Fruit fly (Drosophila melanogaster) whole organism, prepupa: ENCODE measurements around the gene CG46308.

Source experiments
- Blimp-1 ChIP-seq: fragments of 200-800 bp; sonication (Bioruptor generic); optimal IDR thresholded peaks from 3 replicates; lab custom pipeline; 2017; ENCODE audit warnings: missing biosample characterization, missing genetic modification characterization, mild to moderate bottlenecking, moderate library complexity, missing genetic modification reagents
- CG10669 ChIP-seq: fragments of 200-800 bp; sonication (Bioruptor generic); optimal IDR thresholded peaks from 3 replicates; lab custom pipeline; 2018; ENCODE audit warnings: missing biosample characterization, mild to moderate bottlenecking, missing genetic modification characterization, moderate library complexity
- CG11762 ChIP-seq: fragments of 200-800 bp; sonication (Bioruptor generic); optimal IDR thresholded peaks from 3 replicates; lab custom pipeline; 2016; ENCODE audit warnings: missing biosample characterization, missing genetic modification characterization; ENCODE audit not compliant: insufficient read depth
- CG11902 ChIP-seq: fragments of 200-800 bp; sonication (Bioruptor generic); optimal IDR thresholded peaks from 3 replicates; lab custom pipeline; 2016; ENCODE audit warnings: missing biosample characterization, missing genetic modification characterization
- CG15336 ChIP-seq: fragments of 200-800 bp; sonication (Bioruptor generic); IDR thresholded peaks from 2 replicates; pipeline ENCODE4 v1.3.6; 2022; ENCODE audit warnings: missing biosample characterization, missing genetic modification characterization
- CG1621 ChIP-seq: fragments of 200-800 bp; sonication (Bioruptor generic); optimal IDR thresholded peaks from 3 replicates; lab custom pipeline; 2018; ENCODE audit warnings: missing biosample characterization, mild to moderate bottlenecking, missing genetic modification characterization
- CG16779 ChIP-seq: fragments of 200-800 bp; sonication (Bioruptor generic); optimal IDR thresholded peaks from 3 replicates; lab custom pipeline; 2017; ENCODE audit warnings: missing biosample characterization, mild to moderate bottlenecking, missing genetic modification characterization
- CG3032 ChIP-seq: fragments of 200-800 bp; optimal IDR thresholded peaks from 2 replicates; lab custom pipeline; 2019; ENCODE audit warnings: missing biosample characterization, mild to moderate bottlenecking, missing genetic modification characterization, moderate library complexity
- CG31627 ChIP-seq: fragments of 200-800 bp; sonication (Bioruptor generic); optimal IDR thresholded peaks from 3 replicates; lab custom pipeline; 2016; ENCODE audit warnings: missing biosample characterization, missing genetic modification characterization
- CG32006 ChIP-seq: fragments of 200-800 bp; sonication (Bioruptor generic); optimal IDR thresholded peaks from 3 replicates; lab custom pipeline; 2017; ENCODE audit warnings: missing biosample characterization, mild to moderate bottlenecking, missing genetic modification characterization
- CG3919 ChIP-seq: fragments of 200-800 bp; sonication (Bioruptor generic); optimal IDR thresholded peaks from 3 replicates; lab custom pipeline; 2016; ENCODE audit warnings: missing biosample characterization, missing genetic modification characterization
- CG4318 ChIP-seq: fragments of 200-800 bp; sonication (Bioruptor generic); optimal IDR thresholded peaks from 3 replicates; lab custom pipeline; 2017; ENCODE audit warnings: missing biosample characterization, mild to moderate bottlenecking, missing genetic modification characterization
- CG6163 ChIP-seq: fragments of 200-800 bp; sonication (Bioruptor generic); IDR thresholded peaks from 3 replicates; pipeline ENCODE4 v1.3.6; 2022; ENCODE audit warnings: missing biosample characterization, missing genetic modification characterization
- CG6854 ChIP-seq: fragments of 200-800 bp; sonication (Bioruptor generic); optimal IDR thresholded peaks from 2 replicates; lab custom pipeline; 2017; ENCODE audit warnings: missing biosample characterization, mild to moderate bottlenecking, missing genetic modification characterization
- CG7368 ChIP-seq: fragments of 200-800 bp; sonication (Bioruptor generic); optimal IDR thresholded peaks from 3 replicates; lab custom pipeline; 2016; ENCODE audit warnings: missing biosample characterization, missing genetic modification characterization
- CG8119 ChIP-seq: fragments of 200-800 bp; sonication (Bioruptor generic); IDR thresholded peaks from 3 replicates; pipeline ENCODE4 v1.3.6; 2022; ENCODE audit warnings: missing biosample characterization, missing genetic modification characterization
- CG8319 ChIP-seq: fragments of 200-800 bp; sonication (Bioruptor generic); optimal IDR thresholded peaks from 3 replicates; lab custom pipeline; 2016; ENCODE audit warnings: missing biosample characterization, missing genetic modification characterization
- CG8632 ChIP-seq: fragments of 200-800 bp; sonication (Bioruptor generic); optimal IDR thresholded peaks from 3 replicates; lab custom pipeline; 2016; ENCODE audit warnings: missing biosample characterization, missing genetic modification characterization
- Ets21C ChIP-seq: fragments of 200-800 bp; sonication (Bioruptor generic); optimal IDR thresholded peaks from 3 replicates; lab custom pipeline; 2016; ENCODE audit warnings: missing biosample characterization, missing genetic modification characterization
- Ets96B ChIP-seq: fragments of 200-800 bp; optimal IDR thresholded peaks from 2 replicates; lab custom pipeline; 2019; ENCODE audit warnings: missing biosample characterization, mild to moderate bottlenecking, missing genetic modification characterization, moderate library complexity
- Hr39 ChIP-seq: fragments of 200-800 bp; sonication (Bioruptor generic); optimal IDR thresholded peaks from 2 replicates; lab custom pipeline; 2016; ENCODE audit warnings: missing biosample characterization, missing genetic modification characterization
- Hr4 ChIP-seq: fragments of 200-800 bp; sonication (Bioruptor generic); optimal IDR thresholded peaks from 3 replicates; lab custom pipeline; 2016; ENCODE audit warnings: missing biosample characterization, missing genetic modification characterization
- Lpt ChIP-seq: fragments of 200-800 bp; sonication (Bioruptor generic); optimal IDR thresholded peaks from 3 replicates; lab custom pipeline; 2016; ENCODE audit warnings: missing biosample characterization, missing genetic modification characterization
- Met ChIP-seq: fragments of 200-800 bp; sonication (Bioruptor generic); optimal IDR thresholded peaks from 3 replicates; lab custom pipeline; 2016; ENCODE audit warnings: missing biosample characterization, missing genetic modification characterization
- OdsH ChIP-seq: fragments of 200-800 bp; sonication (Bioruptor generic); optimal IDR thresholded peaks from 3 replicates; lab custom pipeline; 2016; ENCODE audit warnings: missing biosample characterization, missing genetic modification characterization
- Sox102F ChIP-seq: fragments of 200-800 bp; sonication (Bioruptor generic); optimal IDR thresholded peaks from 2 replicates; lab custom pipeline; 2016; ENCODE audit warnings: missing biosample characterization, mild to moderate bottlenecking, missing genetic modification characterization
- Sox14 ChIP-seq: fragments of 200-800 bp; sonication (Bioruptor generic); optimal IDR thresholded peaks from 3 replicates; lab custom pipeline; 2016; ENCODE audit warnings: missing biosample characterization, missing genetic modification characterization
- Sox15 ChIP-seq: fragments of 200-800 bp; sonication (Bioruptor generic); optimal IDR thresholded peaks from 3 replicates; lab custom pipeline; 2016; ENCODE audit warnings: missing biosample characterization, missing genetic modification characterization
- achi ChIP-seq: fragments of 200-800 bp; sonication (Bioruptor generic); optimal IDR thresholded peaks from 3 replicates; lab custom pipeline; 2016; ENCODE audit warnings: missing biosample characterization, missing genetic modification characterization
- acj6 ChIP-seq: fragments of 200-800 bp; sonication (Bioruptor generic); optimal IDR thresholded peaks from 3 replicates; lab custom pipeline; 2016; ENCODE audit warnings: missing biosample characterization, missing genetic modification characterization
- cyc ChIP-seq: fragments of 200-800 bp; sonication (Bioruptor generic); optimal IDR thresholded peaks from 3 replicates; lab custom pipeline; 2016; ENCODE audit warnings: missing biosample characterization, missing genetic modification characterization
- esn ChIP-seq: fragments of 200-800 bp; sonication (Bioruptor generic); optimal IDR thresholded peaks from 2 replicates; lab custom pipeline; 2016; ENCODE audit warnings: missing biosample characterization, mild to moderate bottlenecking, missing genetic modification characterization, moderate library complexity
- fd59A ChIP-seq: fragments of 200-800 bp; sonication (Bioruptor generic); optimal IDR thresholded peaks from 2 replicates; lab custom pipeline; 2017; ENCODE audit warnings: missing biosample characterization, mild to moderate bottlenecking, missing genetic modification characterization, missing genetic modification reagents
- fkh ChIP-seq: fragments of 200-800 bp; sonication (Bioruptor generic); optimal IDR thresholded peaks from 3 replicates; lab custom pipeline; 2017; ENCODE audit warnings: missing biosample characterization, mild to moderate bottlenecking, missing genetic modification characterization, moderate library complexity
- net ChIP-seq: fragments of 200-800 bp; sonication (Bioruptor generic); optimal IDR thresholded peaks from 3 replicates; lab custom pipeline; 2016; ENCODE audit warnings: missing biosample characterization, missing genetic modification characterization
- pdm3 ChIP-seq: fragments of 200-800 bp; sonication (Bioruptor generic); optimal IDR thresholded peaks from 3 replicates; lab custom pipeline; 2016; ENCODE audit warnings: missing biosample characterization, missing genetic modification characterization
- salr ChIP-seq, 2 experiments: fragments of 200-800 bp; sonication (Bioruptor generic); optimal IDR thresholded peaks; 3 replicates each; lab custom pipeline; 2016 to 2018; ENCODE audit warnings: missing biosample characterization in 2 of 2, missing genetic modification characterization in 2 of 2, mild to moderate bottlenecking in 1 of 2
- spab ChIP-seq: fragments of 200-800 bp; sonication (Bioruptor generic); optimal IDR thresholded peaks from 2 replicates; lab custom pipeline; 2017; ENCODE audit warnings: missing biosample characterization, mild to moderate bottlenecking, missing genetic modification characterization, missing genetic modification reagents
- topi ChIP-seq: fragments of 200-800 bp; sonication (Bioruptor generic); optimal IDR thresholded peaks from 3 replicates; lab custom pipeline; 2016; ENCODE audit warnings: missing biosample characterization, missing genetic modification characterization
- vri ChIP-seq: fragments of 200-800 bp; sonication (Bioruptor generic); optimal IDR thresholded peaks from 3 replicates; lab custom pipeline; 2016; ENCODE audit warnings: missing biosample characterization, mild to moderate bottlenecking, missing genetic modification characterization

CG46308 gene

dm6 chr2L:13460911-13461866 is at the start of gene CG46308 (continued):
- TF ChIP-seq CG11762 (GFP tag; lab: Kevin White, UChicago) (no peak), CG3032 (tag; lab: Kevin White, UChicago) (peak; percentile 55), Sox14 (GFP tag; lab: Kevin White, UChicago) (peak; percentile 30), spab (GFP tag; lab: Kevin White, UChicago) (peak; percentile 47), Lpt (GFP tag; lab: Kevin White, UChicago) (no peak), achi (GFP tag; lab: Kevin White, UChicago) (peak; percentile 48), Blimp-1 (GFP tag; lab: Kevin White, UChicago) (no peak), fkh (GFP tag; lab: Kevin White, UChicago) (no peak), Sox102F (GFP tag; lab: Kevin White, UChicago) (peak; percentile 41), CG8319 (GFP tag; lab: Kevin White, UChicago) (no peak)

dm6 chr2L:13412219-13412618 is 49.4 kb upstream of the CG46308 start, which contains the start of gene Flad2:
TSS of gene Flad2 (plus strand) at chr2L:13412519.
- TF ChIP-seq CG1621 (tag; lab: Kevin White, UChicago) (no peak), salr (GFP tag; optimal IDR thresholded peaks at IDR 0.05; lab: Kevin White, UChicago) (no peak), fkh (GFP tag; lab: Kevin White, UChicago) (no peak), net (no peak), CG8632 (no peak), Blimp-1 (GFP tag; lab: Kevin White, UChicago) (no peak), acj6 (no peak), Hr39 (no peak), vri (GFP tag; lab: Kevin White, UChicago) (no peak), CG8119 (GFP tag; lab: Robert Waterston, UW) (no peak), CG6854 (no peak), CG11902 (GFP tag; lab: Kevin White, UChicago) (no peak), CG10669 (GFP tag; lab: Kevin White, UChicago) (no peak), Ets96B (tag; lab: Kevin White, UChicago) (no peak), Ets21C (GFP tag; lab: Kevin White, UChicago) (no peak), spab (GFP tag; lab: Kevin White, UChicago) (no peak)

dm6 chr2L:13414525-13415481 is 46.8 kb upstream of the CG46308 start, which contains the start of the genes CG16956, CG42784 and CG43850:
TSS of gene CG16956 (minus strand) at chr2L:13414575.
TSS of gene CG42784 (plus strand) at chr2L:13415431.
TSS of gene CG43850 (plus strand) at chr2L:13415431.
- TF ChIP-seq salr (GFP tag; optimal IDR thresholded peaks at IDR 0.05; lab: Kevin White, UChicago) = peak in 1 of 2 experiments; percentile 14
- no peak for TF ChIP-seq Sox102F (GFP tag; lab: Kevin White, UChicago)
- TF ChIP-seq OdsH (GFP tag; lab: Kevin White, UChicago) = no peak
- no peak for TF ChIP-seq CG8319 (GFP tag; lab: Kevin White, UChicago)
- TF ChIP-seq CG3919 (GFP tag; lab: Kevin White, UChicago) = no peak
- TF ChIP-seq CG16779 = no peak
- peak; percentile 10 for TF ChIP-seq fd59A (GFP tag; lab: Kevin White, UChicago)
- no peak for TF ChIP-seq CG3032 (tag; lab: Kevin White, UChicago)
- TF ChIP-seq Blimp-1 (GFP tag; lab: Kevin White, UChicago) = no peak
- TF ChIP-seq CG7368 = no peak
- no peak for TF ChIP-seq Hr4 (GFP tag; lab: Kevin White, UChicago)
- no peak for TF ChIP-seq topi (GFP tag; lab: Kevin White, UChicago)
- no peak for TF ChIP-seq CG4318 (GFP tag; lab: Kevin White, UChicago)
- no peak for TF ChIP-seq CG31627 (GFP tag; lab: Kevin White, UChicago)
- no peak for TF ChIP-seq CG15336 (GFP tag; lab: Robert Waterston, UW)
- no peak for TF ChIP-seq esn (GFP tag; lab: Kevin White, UChicago)
- TF ChIP-seq Ets96B (tag; lab: Kevin White, UChicago) = no peak
- TF ChIP-seq Met (GFP tag; lab: Kevin White, UChicago) = no peak
- no peak for TF ChIP-seq CG11902 (GFP tag; lab: Kevin White, UChicago)
- TF ChIP-seq net = no peak
- TF ChIP-seq CG6854 = no peak
- no peak for TF ChIP-seq CG8119 (GFP tag; lab: Robert Waterston, UW)
- TF ChIP-seq CG6163 (GFP tag; lab: Robert Waterston, UW) = no peak
- no peak for TF ChIP-seq pdm3 (GFP tag; lab: Kevin White, UChicago)
- TF ChIP-seq spab (GFP tag; lab: Kevin White, UChicago) = no peak
- no peak for TF ChIP-seq acj6
- TF ChIP-seq CG32006 = no peak
- TF ChIP-seq fkh (GFP tag; lab: Kevin White, UChicago) = no peak
- TF ChIP-seq cyc (GFP tag; lab: Kevin White, UChicago) = no peak
- no peak for TF ChIP-seq vri (GFP tag; lab: Kevin White, UChicago)
- TF ChIP-seq Sox15 (GFP tag; lab: Kevin White, UChicago) = no peak
